Fruit fly (Drosophila melanogaster) whole organism, embryonic: ENCODE data around the gene CG15717.

ENCODE experiments used
- Asciz ChIP-seq: fragments of 200-800 bp; sonication (Bioruptor generic); optimal IDR thresholded peaks from 2 replicates; lab custom pipeline; 2017; ENCODE audit warnings: missing biosample characterization, mild to moderate bottlenecking, missing genetic modification characterization, missing genetic modification reagents
- CG10366 ChIP-seq: fragments of 200-800 bp; sonication (Bioruptor generic); IDR thresholded peaks from 2 replicates; pipeline ENCODE4 v1.3.6; 2022; ENCODE audit warnings: missing biosample characterization, missing genetic modification characterization
- CG12391 ChIP-seq: fragments of 200-800 bp; sonication (Bioruptor generic); optimal IDR thresholded peaks from 3 replicates; lab custom pipeline; 2018; ENCODE audit warnings: missing biosample characterization, mild to moderate bottlenecking, missing genetic modification characterization, moderate library complexity
- CG14014 ChIP-seq: fragments of 200-800 bp; sonication (Bioruptor generic); IDR thresholded peaks from 2 replicates; pipeline ENCODE4 v1.3.6; 2022; ENCODE audit warnings: missing biosample characterization, missing genetic modification characterization
- CG15479 ChIP-seq: fragments of 200-800 bp; sonication (Bioruptor generic); optimal IDR thresholded peaks from 3 replicates; lab custom pipeline; 2019; ENCODE audit warnings: missing biosample characterization, mild to moderate bottlenecking, missing genetic modification characterization, moderate library complexity
- CG17186 ChIP-seq: fragments of 200-800 bp; sonication (Bioruptor generic); optimal IDR thresholded peaks from 3 replicates; lab custom pipeline; 2017; ENCODE audit warnings: missing biosample characterization, missing genetic modification reagents, missing genetic modification characterization
- CG17359 ChIP-seq: fragments of 200-800 bp; sonication (Bioruptor generic); optimal IDR thresholded peaks from 3 replicates; lab custom pipeline; 2018; ENCODE audit warnings: missing biosample characterization, mild to moderate bottlenecking, missing genetic modification characterization, moderate library complexity
- CG2889 ChIP-seq: fragments of 200-800 bp; sonication (Bioruptor generic); IDR thresholded peaks from 3 replicates; pipeline ENCODE4 v1.3.6; 2022; ENCODE audit warnings: missing biosample characterization, missing genetic modification characterization
- CG32532 ChIP-seq: fragments of 200-800 bp; sonication (Bioruptor generic); IDR thresholded peaks from 2 replicates; pipeline ENCODE4 v1.3.6; 2022; ENCODE audit warnings: missing biosample characterization, missing genetic modification characterization
- CG33557 ChIP-seq: fragments of 200-800 bp; sonication (Bioruptor generic); optimal IDR thresholded peaks from 2 replicates; lab custom pipeline; 2019; ENCODE audit warnings: missing biosample characterization, mild to moderate bottlenecking, missing genetic modification characterization, moderate library complexity
- CG3407 ChIP-seq: fragments of 200-800 bp; sonication (Bioruptor generic); optimal IDR thresholded peaks from 2 replicates; lab custom pipeline; 2018; ENCODE audit warnings: missing biosample characterization, mild to moderate bottlenecking, missing genetic modification characterization
- CG6254 ChIP-seq: fragments of 200-800 bp; sonication (Bioruptor generic); optimal IDR thresholded peaks from 3 replicates; lab custom pipeline; 2017; ENCODE audit warnings: mild to moderate bottlenecking, missing biosample characterization, missing genetic modification reagents, missing genetic modification characterization
- CG8478 ChIP-seq: fragments of >200 bp; optimal IDR thresholded peaks from 2 replicates; lab custom pipeline; 2018
- CG9817 ChIP-seq: fragments of 200-800 bp; sonication (Bioruptor generic); optimal IDR thresholded peaks from 2 replicates; lab custom pipeline; 2018; ENCODE audit warnings: missing biosample characterization, mild to moderate bottlenecking, missing genetic modification characterization, moderate library complexity
- CoRest ChIP-seq: fragments of 200-800 bp; sonication (Bioruptor generic); optimal IDR thresholded peaks from 3 replicates; lab custom pipeline; 2018; ENCODE audit warnings: missing biosample characterization, mild to moderate bottlenecking, missing genetic modification characterization, moderate library complexity
- Deaf1 ChIP-seq: fragments of 200-800 bp; optimal IDR thresholded peaks from 3 replicates; lab custom pipeline; 2019; ENCODE audit warnings: missing biosample characterization, mild to moderate bottlenecking, missing genetic modification characterization, moderate library complexity
- Gug ChIP-seq: fragments of 200-800 bp; sonication (Bioruptor generic); IDR thresholded peaks from 4 replicates; pipeline ENCODE4 v1.3.6; 2022; ENCODE audit warnings: missing biosample characterization, missing genetic modification characterization
- HmgZ ChIP-seq: fragments of 200-800 bp; sonication (Bioruptor generic); optimal IDR thresholded peaks from 2 replicates; lab custom pipeline; 2018; ENCODE audit warnings: missing biosample characterization, mild to moderate bottlenecking, missing genetic modification characterization
- Jarid2 ChIP-seq: fragments of 200-800 bp; sonication (Bioruptor generic); optimal IDR thresholded peaks from 3 replicates; lab custom pipeline; 2017; ENCODE audit warnings: mild to moderate bottlenecking, missing biosample characterization, missing genetic modification reagents, missing genetic modification characterization
- Lim3 ChIP-seq: fragments of 200-800 bp; sonication (Bioruptor generic); IDR thresholded peaks from 2 replicates; pipeline ENCODE4 v1.3.6; 2022; ENCODE audit warnings: missing biosample characterization, missing genetic modification characterization
- MESR4 ChIP-seq: fragments of 200-800 bp; sonication (Bioruptor generic); optimal IDR thresholded peaks from 2 replicates; lab custom pipeline; 2018; ENCODE audit warnings: missing biosample characterization, mild to moderate bottlenecking, missing genetic modification characterization, moderate library complexity
- Med ChIP-seq: fragments of 200-800 bp; sonication (Bioruptor generic); peaks from one replicate; lab custom pipeline; 2016; ENCODE audit warnings: missing biosample characterization, missing genetic modification characterization, mild to moderate bottlenecking, inconsistent platforms, moderate library complexity
- Pdp1 ChIP-seq, 2 experiments: fragments of 200-800 bp; sonication (Bioruptor generic); optimal IDR thresholded peaks; 3 replicates each; lab custom pipeline; 2016; ENCODE audit warnings: missing biosample characterization in 2 of 2, missing genetic modification characterization in 2 of 2, mild to moderate bottlenecking in 1 of 2, moderate library complexity in 1 of 2
- Sox100B ChIP-seq: fragments of 200-800 bp; sonication (Bioruptor generic); optimal IDR thresholded peaks from 3 replicates; lab custom pipeline; 2018; ENCODE audit warnings: missing biosample characterization, mild to moderate bottlenecking, missing genetic modification characterization
- Sox102F ChIP-seq: fragments of 200-800 bp; sonication (Bioruptor generic); optimal IDR thresholded peaks from 2 replicates; lab custom pipeline; 2018; ENCODE audit warnings: missing biosample characterization, mild to moderate bottlenecking, missing genetic modification characterization, moderate library complexity
- ap ChIP-seq: fragments of 200-800 bp; sonication (Bioruptor generic); IDR thresholded peaks from 2 replicates; pipeline ENCODE4 v1.3.6; 2022; ENCODE audit warnings: missing biosample characterization, missing genetic modification characterization
- az2 ChIP-seq: fragments of 200-800 bp; sonication (Bioruptor generic); optimal IDR thresholded peaks from 3 replicates; lab custom pipeline; 2016; ENCODE audit warnings: missing biosample characterization, missing genetic modification characterization
- bsh ChIP-seq, 2 experiments: fragments of 200-800 bp; sonication (Bioruptor generic); optimal IDR thresholded peaks; 2 replicates each; lab custom pipeline; 2017 to 2018; ENCODE audit warnings: mild to moderate bottlenecking in 2 of 2, missing biosample characterization in 2 of 2, missing genetic modification characterization in 2 of 2, moderate library complexity in 1 of 2
- cg ChIP-seq: fragments of 200-800 bp; sonication (Bioruptor generic); optimal IDR thresholded peaks from 3 replicates; lab custom pipeline; 2019; ENCODE audit warnings: missing biosample characterization, mild to moderate bottlenecking, missing genetic modification characterization, moderate library complexity
- chinmo ChIP-seq: fragments of 200-800 bp; sonication (Bioruptor generic); IDR thresholded peaks from 4 replicates; pipeline ENCODE4 v1.3.6; 2022; ENCODE audit warnings: missing biosample characterization, missing genetic modification characterization; ENCODE audit not compliant: partially characterized antibody
- danr ChIP-seq: fragments of 200-800 bp; sonication (Bioruptor generic); IDR thresholded peaks from 2 replicates; pipeline ENCODE4 v1.3.6; 2022; ENCODE audit warnings: missing biosample characterization, missing genetic modification characterization
- disco-r ChIP-seq: fragments of 200-800 bp; sonication (Bioruptor generic); optimal IDR thresholded peaks from 2 replicates; lab custom pipeline; 2016; ENCODE audit warnings: missing biosample characterization, missing genetic modification characterization
- dpn ChIP-seq, 2 experiments: fragments of 200-800 bp; sonication (Bioruptor generic); optimal IDR thresholded peaks; 3 replicates each; lab custom pipeline; 2016; ENCODE audit warnings: missing biosample characterization in 2 of 2, missing genetic modification characterization in 2 of 2
- dysf ChIP-seq: fragments of 200-800 bp; sonication (Bioruptor generic); IDR thresholded peaks from 3 replicates; pipeline ENCODE4 v1.3.6; 2022; ENCODE audit warnings: missing biosample characterization, missing genetic modification characterization
- ftz-f1 ChIP-seq: fragments of 200-800 bp; sonication (Bioruptor generic); optimal IDR thresholded peaks from 2 replicates; lab custom pipeline; 2016; ENCODE audit warnings: missing biosample characterization, missing genetic modification characterization
- gsb ChIP-seq: fragments of 200-800 bp; sonication (Bioruptor generic); IDR thresholded peaks from 2 replicates; pipeline ENCODE4 v1.3.6; 2022; ENCODE audit warnings: missing biosample characterization, missing genetic modification characterization
- ham ChIP-seq: fragments of 200-800 bp; sonication (Bioruptor generic); IDR thresholded peaks from 2 replicates; pipeline ENCODE4 v1.3.6; 2022; ENCODE audit warnings: missing biosample characterization, missing genetic modification characterization
- insv ChIP-seq, 2 experiments: fragments of 200-800 bp; sonication (Bioruptor generic); optimal IDR thresholded peaks; 3 replicates each; lab custom pipeline; 2016 to 2018; ENCODE audit warnings: missing biosample characterization in 2 of 2, missing genetic modification characterization in 2 of 2
- kni ChIP-seq: fragments of 200-800 bp; sonication (Bioruptor generic); optimal IDR thresholded peaks from 3 replicates; lab custom pipeline; 2017; ENCODE audit warnings: mild to moderate bottlenecking, missing biosample characterization, missing genetic modification reagents, missing genetic modification characterization
- mam ChIP-seq: fragments of 200-800 bp; sonication (Bioruptor generic); optimal IDR thresholded peaks from 3 replicates; lab custom pipeline; 2016; ENCODE audit warnings: missing biosample characterization, missing genetic modification characterization
- mirr ChIP-seq: fragments of 200-800 bp; sonication (Bioruptor generic); optimal IDR thresholded peaks from 3 replicates; lab custom pipeline; 2018; ENCODE audit warnings: missing biosample characterization, mild to moderate bottlenecking, missing genetic modification characterization
- onecut ChIP-seq: fragments of 200-800 bp; sonication (Bioruptor generic); IDR thresholded peaks from 2 replicates; pipeline ENCODE4 v1.3.6; 2022; ENCODE audit warnings: missing biosample characterization, missing genetic modification characterization
- pan ChIP-seq, 4 experiments: fragments of >200 bp in 3 of 4; fragments of 200-800 bp in 1 of 4; sonication (Bioruptor generic) in 1 of 4; optimal IDR thresholded peaks in 3 of 4; IDR thresholded peaks in 1 of 4; 2 replicates each; pipeline versions ENCODE4 v1.3.6 to Lab custom; 2017 to 2022; ENCODE audit warnings: missing biosample characterization in 2 of 4, missing genetic modification characterization in 2 of 4, mixed read lengths in 1 of 4
- peb ChIP-seq: fragments of 200-800 bp; sonication (Bioruptor generic); IDR thresholded peaks from 2 replicates; pipeline ENCODE4 v1.3.6; 2022; ENCODE audit warnings: missing biosample characterization, missing genetic modification characterization
- seq ChIP-seq: fragments of 200-800 bp; sonication (Bioruptor generic); IDR thresholded peaks from 2 replicates; pipeline ENCODE4 v1.3.6; 2022; ENCODE audit warnings: missing biosample characterization, missing genetic modification characterization
- sim ChIP-seq: fragments of 200-800 bp; sonication (Bioruptor generic); IDR thresholded peaks from 2 replicates; pipeline ENCODE4 v1.3.6; 2022; ENCODE audit warnings: missing biosample characterization, missing genetic modification characterization
- unc-4 ChIP-seq: fragments of 200-800 bp; sonication (Bioruptor generic); IDR thresholded peaks from 2 replicates; pipeline ENCODE4 v1.3.6; 2022; ENCODE audit warnings: missing biosample characterization, missing genetic modification characterization; ENCODE audit not compliant: partially characterized antibody
- wek ChIP-seq: fragments of 200-800 bp; sonication (Bioruptor generic); optimal IDR thresholded peaks from 3 replicates; lab custom pipeline; 2018; ENCODE audit warnings: missing biosample characterization, mild to moderate bottlenecking, missing genetic modification characterization, moderate library complexity

Gene CG15717

DNA sequence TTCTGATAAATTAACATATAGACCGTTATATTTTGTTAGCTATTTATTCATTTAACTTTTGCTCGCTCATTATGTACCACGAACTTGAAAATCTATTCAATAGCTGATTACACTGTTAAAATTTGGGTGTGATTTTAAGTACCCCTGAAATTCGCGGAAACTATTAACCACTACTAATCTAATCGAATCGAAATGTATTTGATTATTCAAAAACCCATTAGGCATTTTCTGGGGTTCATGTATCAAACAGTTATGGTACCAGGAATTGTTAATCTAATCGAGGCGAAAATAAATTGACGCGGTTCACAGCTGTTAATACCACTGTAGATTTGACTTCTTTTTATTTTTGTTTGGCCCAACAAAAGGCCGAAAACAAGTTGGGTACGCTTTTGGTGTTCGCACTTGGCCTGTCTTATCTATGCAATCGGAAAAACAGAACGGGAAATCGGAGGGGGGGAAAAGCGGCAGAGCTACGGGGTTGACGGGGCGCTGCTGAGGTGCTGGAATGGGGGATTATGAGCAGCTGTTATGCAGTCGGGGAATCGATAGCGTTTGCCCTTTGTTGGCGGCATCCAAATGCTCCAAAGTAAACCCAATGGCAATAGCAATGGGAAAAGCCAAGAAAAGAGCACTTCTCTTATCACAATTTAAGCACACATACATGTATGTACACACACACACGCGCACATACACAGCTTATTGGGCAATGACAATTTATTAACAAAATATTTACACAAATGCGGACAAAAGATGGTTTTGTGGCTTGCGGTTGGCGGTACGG is 40.5 kb upstream of the CG15717 start (continued):
- TF ChIP-seq CG6254 (GFP tag; lab: Kevin White, UChicago) (no peak), CG15479 (no peak), pan (optimal IDR thresholded peaks at IDR 0.05; lab: Kevin White, UChicago) (no peak), pan (GFP tag; optimal IDR thresholded peaks at IDR 0.05 in 1 of 2, IDR thresholded peaks at IDR 0.05 in 1 of 2) (peak in 1 of 2 experiments; percentile 6), Jarid2 (GFP tag; lab: Kevin White, UChicago) (no peak), CG14014 (peak; percentile 14; the same call in 1 of the 2 replicates), CG2889 (no peak), peb (GFP tag; lab: Robert Waterston, UW) (no peak), disco-r (GFP tag; lab: Kevin White, UChicago) (no peak), Gug (no peak), onecut (GFP tag; lab: Robert Waterston, UW) (peak; percentile 62), CG12391 (tag; lab: Kevin White, UChicago) (peak; percentile 20), mam (GFP tag; lab: Kevin White, UChicago) (peak; percentile 3), CG32532 (no peak), CG8478 (lab: Kevin White, UChicago) (no peak), seq (GFP tag; lab: Robert Waterston, UW) (no peak), HmgZ (tag; lab: Kevin White, UChicago) (no peak), CoRest (tag; lab: Kevin White, UChicago) (peak; percentile 53), chinmo (0 out of 4 replicates have a peak, but pooled peaks have one; percentile 16), Med (GFP tag; lab: Kevin White, UChicago) (peak; percentile 57), Pdp1 (GFP tag; optimal IDR thresholded peaks at IDR 0.05; lab: Kevin White, UChicago) (peak; percentile 15 to 85), kni (GFP tag; lab: Kevin White, UChicago) (peak; percentile 78), dysf (GFP tag; lab: Robert Waterston, UW) (peak; percentile 30; the same call in 2 of the 3 replicates), Lim3 (no peak), bsh (GFP tag; optimal IDR thresholded peaks at IDR 0.05; lab: Kevin White, UChicago) (peak in 1 of 2 experiments; percentile 14), CG33557 (GFP tag; lab: Kevin White, UChicago) (peak; percentile 30), sim (GFP tag; lab: Robert Waterston, UW) (no peak), CG9817 (peak; percentile 36), gsb (GFP tag; lab: Robert Waterston, UW) (no peak), insv (GFP tag; optimal IDR thresholded peaks at IDR 0.05; lab: Kevin White, UChicago) (no peak), Asciz (GFP tag; lab: Kevin White, UChicago) (peak; percentile 15), CG10366 (GFP tag; lab: Robert Waterston, UW) (no peak), unc-4 (no peak), MESR4 (GFP tag; lab: Kevin White, UChicago) (no peak), ham (GFP tag; lab: Robert Waterston, UW) (no peak), ap (0 out of 2 replicates have a peak, but pooled peaks have one; percentile 9), wek (GFP tag; lab: Kevin White, UChicago) (peak; percentile 56), CG17186 (GFP tag; lab: Kevin White, UChicago) (peak; percentile 3), Deaf1 (tag; lab: Kevin White, UChicago) (peak; percentile 3), CG17359 (tag; lab: Kevin White, UChicago) (peak; percentile 16), ftz-f1 (GFP tag; lab: Kevin White, UChicago) (no peak), CG3407 (peak; percentile 6), cg (peak; percentile 61), az2 (GFP tag; lab: Kevin White, UChicago) (no peak), mirr (GFP tag; lab: Kevin White, UChicago) (peak; percentile 17), Sox102F (GFP tag; lab: Kevin White, UChicago) (peak; percentile 45), dpn (GFP tag; optimal IDR thresholded peaks at IDR 0.05; lab: Kevin White, UChicago) (peak in 1 of 2 experiments; percentile 17), danr (GFP tag; lab: Robert Waterston, UW) (no peak), Sox100B (no peak)
